Fruit fly (Drosophila melanogaster) whole organism, embryonic: Measurements from ENCODE around the gene ND-39.

Experiments used
- Atf6 ChIP-seq: fragments of 200-800 bp; sonication (Bioruptor generic); IDR thresholded peaks from 2 replicates; pipeline ENCODE4 v1.3.6; 2022; ENCODE audit warnings: missing biosample characterization, missing genetic modification characterization
- CG10274 ChIP-seq: fragments of 200-800 bp; sonication (Bioruptor generic); optimal IDR thresholded peaks from 3 replicates; lab custom pipeline; 2017; ENCODE audit warnings: missing biosample characterization, mild to moderate bottlenecking, missing genetic modification characterization
- CG10462 ChIP-seq: fragments of 200-800 bp; sonication (Bioruptor generic); optimal IDR thresholded peaks from 2 replicates; lab custom pipeline; 2016; ENCODE audit warnings: missing biosample characterization, missing genetic modification characterization
- CG10543 ChIP-seq: fragments of 200-800 bp; sonication (Bioruptor generic); optimal IDR thresholded peaks from 3 replicates; lab custom pipeline; 2017; ENCODE audit warnings: missing biosample characterization, mild to moderate bottlenecking, missing genetic modification characterization, moderate library complexity
- CG10654 ChIP-seq: fragments of 200-800 bp; sonication (Bioruptor generic); optimal IDR thresholded peaks from 2 replicates; lab custom pipeline; 2016; ENCODE audit warnings: missing biosample characterization, missing genetic modification characterization
- CG10959 ChIP-seq: fragments of 200-800 bp; sonication (Bioruptor generic); IDR thresholded peaks from 2 replicates; pipeline ENCODE4 v1.3.6; 2022; ENCODE audit warnings: missing biosample characterization, missing genetic modification characterization
- CG11695 ChIP-seq: fragments of 200-800 bp; sonication (Bioruptor generic); IDR thresholded peaks from 3 replicates; pipeline ENCODE4 v1.3.6; 2022; ENCODE audit warnings: missing biosample characterization, missing genetic modification characterization
- CG12769 ChIP-seq: fragments of 200-800 bp; sonication (Bioruptor generic); optimal IDR thresholded peaks from 2 replicates; lab custom pipeline; 2019; ENCODE audit warnings: missing biosample characterization, mild to moderate bottlenecking, missing genetic modification characterization, moderate library complexity
- CG13296 ChIP-seq: fragments of 200-800 bp; sonication (Bioruptor generic); optimal IDR thresholded peaks from 3 replicates; lab custom pipeline; 2018; ENCODE audit warnings: missing biosample characterization, mild to moderate bottlenecking, missing genetic modification characterization
- CG13424 ChIP-seq: fragments of 200-800 bp; sonication (Bioruptor generic); optimal IDR thresholded peaks from 2 replicates; lab custom pipeline; 2019; ENCODE audit warnings: missing biosample characterization, mild to moderate bottlenecking, missing genetic modification characterization, moderate library complexity
- CG16863 ChIP-seq: fragments of 200-800 bp; sonication (Bioruptor generic); optimal IDR thresholded peaks from 3 replicates; lab custom pipeline; 2016; ENCODE audit warnings: missing biosample characterization, missing genetic modification characterization
- CG17361 ChIP-seq: fragments of 200-800 bp; sonication (Bioruptor generic); IDR thresholded peaks from 3 replicates; pipeline ENCODE4 v1.3.6; 2022; ENCODE audit warnings: missing biosample characterization, missing genetic modification characterization
- CG17802 ChIP-seq: fragments of 200-800 bp; sonication (Bioruptor generic); optimal IDR thresholded peaks from 2 replicates; lab custom pipeline; 2018; ENCODE audit warnings: missing biosample characterization, mild to moderate bottlenecking, missing genetic modification characterization, moderate library complexity
- CG2199 ChIP-seq: fragments of 200-800 bp; sonication (Bioruptor generic); IDR thresholded peaks from 3 replicates; pipeline ENCODE4 v1.3.6; 2022; ENCODE audit warnings: missing biosample characterization, missing genetic modification characterization
- CG30020 ChIP-seq: fragments of 200-800 bp; optimal IDR thresholded peaks from 2 replicates; lab custom pipeline; 2019; ENCODE audit warnings: missing biosample characterization, mild to moderate bottlenecking, missing genetic modification characterization, moderate library complexity
- CG31441 ChIP-seq: fragments of 200-800 bp; sonication (Bioruptor generic); IDR thresholded peaks from 2 replicates; pipeline ENCODE4 v1.3.6; 2022; ENCODE audit warnings: missing biosample characterization, missing genetic modification characterization
- CG32772 ChIP-seq: fragments of 200-800 bp; sonication (Bioruptor generic); IDR thresholded peaks from 2 replicates; pipeline ENCODE4 v1.3.6; 2022; ENCODE audit warnings: missing biosample characterization, missing genetic modification characterization
- CG33557 ChIP-seq: fragments of 200-800 bp; sonication (Bioruptor generic); optimal IDR thresholded peaks from 2 replicates; lab custom pipeline; 2019; ENCODE audit warnings: missing biosample characterization, mild to moderate bottlenecking, missing genetic modification characterization, moderate library complexity
- CG3726 ChIP-seq: fragments of 200-800 bp; sonication (Bioruptor generic); IDR thresholded peaks from 3 replicates; pipeline ENCODE4, ENCODE4 v1.3.6; 2022; ENCODE audit warnings: missing biosample characterization, missing genetic modification characterization
- CG3838 ChIP-seq: fragments of 200-800 bp; sonication (Bioruptor generic); optimal IDR thresholded peaks from 3 replicates; lab custom pipeline; 2016; ENCODE audit warnings: missing biosample characterization, missing genetic modification characterization
- CG4424 ChIP-seq: fragments of 200-800 bp; sonication (Bioruptor generic); optimal IDR thresholded peaks from 3 replicates; lab custom pipeline; 2016; ENCODE audit warnings: missing biosample characterization, missing genetic modification characterization
- CG4617 ChIP-seq: fragments of 200-800 bp; sonication (Bioruptor generic); optimal IDR thresholded peaks from 3 replicates; lab custom pipeline; 2016; ENCODE audit warnings: missing biosample characterization, missing genetic modification characterization, borderline replicate concordance
- CG7357 ChIP-seq: fragments of 200-800 bp; sonication (Bioruptor generic); IDR thresholded peaks from 3 replicates; pipeline ENCODE4 v1.3.6; 2022; ENCODE audit warnings: missing biosample characterization, missing genetic modification characterization
- CG8089 ChIP-seq: fragments of 200-800 bp; sonication (Bioruptor generic); optimal IDR thresholded peaks from 3 replicates; lab custom pipeline; 2016; ENCODE audit warnings: missing biosample characterization, missing genetic modification characterization
- CG8478 ChIP-seq: fragments of >200 bp; optimal IDR thresholded peaks from 2 replicates; lab custom pipeline; 2018
- CG8944 ChIP-seq: fragments of 200-800 bp; sonication (Bioruptor generic); optimal IDR thresholded peaks from 3 replicates; lab custom pipeline; 2016; ENCODE audit warnings: missing biosample characterization, missing genetic modification characterization
- Dad ChIP-seq: fragments of 200-800 bp; sonication (Bioruptor generic); optimal IDR thresholded peaks from 3 replicates; lab custom pipeline; 2016; ENCODE audit warnings: missing biosample characterization, missing genetic modification characterization
- E2f1 ChIP-seq: fragments of 200-800 bp; sonication (Bioruptor generic); IDR thresholded peaks from 2 replicates; pipeline ENCODE4 v1.3.6; 2022; ENCODE audit warnings: missing biosample characterization, missing genetic modification characterization
- E2f2 ChIP-seq: fragments of 200-800 bp; sonication (Bioruptor generic); IDR thresholded peaks from 2 replicates; pipeline ENCODE4 v1.3.6; 2022; ENCODE audit warnings: missing biosample characterization, missing genetic modification characterization
- Ets65A ChIP-seq: fragments of 200-800 bp; sonication (Bioruptor generic); peaks from one replicate; lab custom pipeline; 2016; ENCODE audit warnings: missing biosample characterization, missing genetic modification characterization
- Fer2 ChIP-seq: fragments of 200-800 bp; sonication (Bioruptor generic); optimal IDR thresholded peaks from 2 replicates; lab custom pipeline; 2018; ENCODE audit warnings: missing biosample characterization, mild to moderate bottlenecking, missing genetic modification characterization, moderate library complexity
- GATAe ChIP-seq: fragments of 200-800 bp; sonication (Bioruptor generic); conservative IDR thresholded peaks from 2 replicates; pipeline ENCODE4 v1.3.6; 2022; ENCODE audit warnings: missing biosample characterization, missing genetic modification characterization
- HmgZ ChIP-seq: fragments of 200-800 bp; sonication (Bioruptor generic); optimal IDR thresholded peaks from 2 replicates; lab custom pipeline; 2018; ENCODE audit warnings: missing biosample characterization, mild to moderate bottlenecking, missing genetic modification characterization
- Hr78 ChIP-seq, 2 experiments: fragments of 200-800 bp in 1 of 2; fragments of >200 bp in 1 of 2; sonication (Bioruptor generic) in 1 of 2; optimal IDR thresholded peaks; 2 replicates each; lab custom pipeline; 2017 to 2019; ENCODE audit warnings: missing biosample characterization in 2 of 2, missing genetic modification characterization in 2 of 2, mild to moderate bottlenecking in 1 of 2, moderate library complexity in 1 of 2
- Kr ChIP-seq: fragments of 200-800 bp; sonication (Bioruptor generic); optimal IDR thresholded peaks from 2 replicates; lab custom pipeline; 2017; ENCODE audit warnings: missing biosample characterization, mild to moderate bottlenecking, missing genetic modification characterization
- Nf-YC ChIP-seq: fragments of 200-800 bp; optimal IDR thresholded peaks from 3 replicates; lab custom pipeline; 2019; ENCODE audit warnings: missing biosample characterization, mild to moderate bottlenecking, missing genetic modification characterization, moderate library complexity
- Optix ChIP-seq: fragments of 200-800 bp; sonication (Bioruptor generic); IDR thresholded peaks from 3 replicates; pipeline ENCODE4 v1.3.6; 2022; ENCODE audit warnings: missing biosample characterization, missing genetic modification characterization
- Stat92E ChIP-seq, 3 experiments: fragments of >200 bp in 2 of 3; fragments of 200-800 bp in 1 of 3; sonication (Bioruptor generic) in 1 of 3; optimal IDR thresholded peaks; 2 replicates each; lab custom pipeline; 2017 to 2019; ENCODE audit warnings: missing biosample characterization in 3 of 3, missing genetic modification characterization in 3 of 3, mild to moderate bottlenecking in 1 of 3, moderate library complexity in 1 of 3
- Taf1 ChIP-seq: fragments of 200-800 bp; sonication (Bioruptor generic); IDR thresholded peaks from 2 replicates; pipeline ENCODE4 v1.3.6; 2022; ENCODE audit warnings: missing biosample characterization, missing genetic modification characterization
- ara ChIP-seq: fragments of 200-800 bp; sonication (Bioruptor generic); IDR thresholded peaks from 2 replicates; pipeline ENCODE4 v1.3.6; 2022; ENCODE audit warnings: missing biosample characterization, missing genetic modification characterization
- ewg ChIP-seq: fragments of 200-800 bp; sonication (Bioruptor generic); optimal IDR thresholded peaks from 3 replicates; lab custom pipeline; 2017; ENCODE audit warnings: mild to moderate bottlenecking, missing biosample characterization, missing genetic modification reagents, missing genetic modification characterization
- fd3F ChIP-seq: fragments of 200-800 bp; sonication (Bioruptor generic); optimal IDR thresholded peaks from 2 replicates; lab custom pipeline; 2018; ENCODE audit warnings: missing biosample characterization, mild to moderate bottlenecking, missing genetic modification characterization, moderate library complexity
- nerfin-2 ChIP-seq: fragments of 200-800 bp; sonication (Bioruptor generic); IDR thresholded peaks from 2 replicates; pipeline ENCODE4 v1.3.6; 2022; ENCODE audit warnings: missing biosample characterization, missing genetic modification characterization; ENCODE audit not compliant: partially characterized antibody
- phol ChIP-seq: fragments of 200-800 bp; sonication (Bioruptor generic); optimal IDR thresholded peaks from 3 replicates; lab custom pipeline; 2018; ENCODE audit warnings: missing biosample characterization, mild to moderate bottlenecking, missing genetic modification characterization, moderate library complexity
- pnt ChIP-seq: fragments of 200-800 bp; sonication (Bioruptor generic); optimal IDR thresholded peaks from 3 replicates; lab custom pipeline; 2016; ENCODE audit warnings: missing biosample characterization, missing genetic modification characterization
- psq ChIP-seq: fragments of 200-800 bp; sonication (Bioruptor generic); optimal IDR thresholded peaks from 2 replicates; lab custom pipeline; 2017; ENCODE audit warnings: missing biosample characterization, missing genetic modification characterization
- sr ChIP-seq: fragments of 200-800 bp; sonication (Bioruptor generic); IDR thresholded peaks from 3 replicates; pipeline ENCODE4 v1.3.6; 2022; ENCODE audit warnings: missing biosample characterization, missing genetic modification characterization
- tio ChIP-seq: fragments of 200-800 bp; sonication (Bioruptor generic); optimal IDR thresholded peaks from 2 replicates; lab custom pipeline; 2017; ENCODE audit warnings: missing biosample characterization, missing genetic modification characterization, inconsistent platforms
- tna ChIP-seq: fragments of 200-800 bp; sonication (Bioruptor generic); IDR thresholded peaks from 2 replicates; pipeline ENCODE4 v1.3.6; 2022; ENCODE audit warnings: missing biosample characterization, missing genetic modification characterization; ENCODE audit not compliant: partially characterized antibody
- zfh2 ChIP-seq: fragments of 200-800 bp; sonication (Bioruptor generic); optimal IDR thresholded peaks from 2 replicates; lab custom pipeline; 2016; ENCODE audit warnings: missing biosample characterization, missing genetic modification characterization

The ND-39 gene

DNA sequence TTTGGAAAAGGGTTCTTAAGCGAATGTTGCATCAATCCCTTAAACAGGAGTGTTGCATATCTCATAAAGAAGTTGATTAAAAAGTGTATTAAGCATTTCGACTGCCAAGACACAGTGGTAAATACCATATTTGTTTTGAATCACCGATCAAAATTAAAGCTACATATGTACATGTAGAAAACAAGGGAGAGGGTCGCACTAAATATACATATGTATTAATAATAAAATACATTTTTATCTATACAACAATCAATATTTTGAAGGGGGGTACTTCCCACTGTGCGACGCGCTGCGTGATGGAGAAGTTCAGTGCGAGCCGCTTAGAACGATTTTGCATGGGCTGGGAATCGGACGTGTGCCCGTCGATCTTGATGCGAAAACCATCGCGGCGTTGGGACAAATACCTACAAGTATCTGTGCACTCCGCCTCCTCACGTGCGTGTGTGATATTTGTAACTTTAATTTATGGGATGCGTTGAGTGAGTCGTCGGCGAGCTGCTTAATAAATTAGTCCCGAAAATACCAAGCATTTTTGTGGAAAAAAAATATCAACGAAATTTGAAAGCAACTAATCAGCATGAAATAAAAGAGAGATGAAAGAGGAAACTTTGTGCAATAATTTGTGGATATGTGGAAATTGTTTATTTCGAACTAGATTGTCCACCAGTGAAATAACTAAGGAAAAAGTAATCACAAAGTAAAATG is 46.9 kb upstream of the ND-39 start (continued):
- TF ChIP-seq tio (peak; percentile 79), E2f2 (peak; percentile 69), Hr78 (GFP tag; optimal IDR thresholded peaks at IDR 0.05; lab: Kevin White, UChicago) (peak in 1 of 2 experiments; percentile 33), CG11695 (GFP tag; lab: Robert Waterston, UW) (peak; percentile 94), CG4617 (GFP tag; lab: Kevin White, UChicago) (peak; percentile 22), CG8089 (GFP tag; lab: Kevin White, UChicago) (no peak), CG16863 (GFP tag; lab: Kevin White, UChicago) (no peak), CG30020 (tag; lab: Kevin White, UChicago) (peak; percentile 3), CG12769 (peak; percentile 85), CG8478 (lab: Kevin White, UChicago) (no peak), CG17802 (tag; lab: Kevin White, UChicago) (peak; percentile 43), Kr (GFP tag; lab: Kevin White, UChicago) (no peak), Taf1 (GFP tag; lab: Robert Waterston, UW) (peak; percentile 82), GATAe (peak; percentile 63; the same call in 1 of the 2 replicates), ewg (GFP tag; lab: Kevin White, UChicago) (peak; percentile 70), E2f1 (peak; percentile 90), CG17361 (GFP tag; lab: Robert Waterston, UW) (peak; percentile 92), HmgZ (tag; lab: Kevin White, UChicago) (peak; percentile 74), tna (GFP tag; lab: Robert Waterston, UW) (0 out of 2 replicates have a peak, but pooled peaks have one; percentile 27), Dad (GFP tag; lab: Kevin White, UChicago) (peak; percentile 42), ara (GFP tag; lab: Robert Waterston, UW) (peak; percentile 90), Stat92E (GFP tag; optimal IDR thresholded peaks at IDR 0.05; lab: Kevin White, UChicago) (no peak), CG7357 (GFP tag; lab: Robert Waterston, UW) (peak; percentile 80; the same call in 2 of the 3 replicates), CG3726 (peak; percentile 74; the same call in 1 of the 3 replicates), CG10274 (peak; percentile 52), CG3838 (no peak), CG10959 (GFP tag; lab: Robert Waterston, UW) (peak; percentile 84), CG13424 (peak; percentile 82), zfh2 (GFP tag; lab: Kevin White, UChicago) (peak; percentile 34), CG2199 (peak; percentile 95), CG32772 (GFP tag; lab: Robert Waterston, UW) (peak; percentile 87), CG13296 (GFP tag; lab: Kevin White, UChicago) (peak; percentile 74), Ets65A (peak; percentile 83), CG10543 (GFP tag; lab: Kevin White, UChicago) (peak; percentile 9), CG10654 (GFP tag; lab: Kevin White, UChicago) (peak; percentile 75), Fer2 (peak; percentile 60), CG31441 (GFP tag; lab: Robert Waterston, UW) (peak; percentile 89), CG10462 (GFP tag; lab: Kevin White, UChicago) (peak; percentile 54), nerfin-2 (GFP tag; lab: Robert Waterston, UW) (no peak), phol (tag; lab: Kevin White, UChicago) (peak; percentile 83), psq (GFP tag; lab: Kevin White, UChicago) (peak; percentile 28), Optix (GFP tag; lab: Robert Waterston, UW) (peak; percentile 88), pnt (GFP tag; lab: Kevin White, UChicago) (no peak), Atf6 (GFP tag; lab: Robert Waterston, UW) (peak; percentile 92), CG33557 (GFP tag; lab: Kevin White, UChicago) (peak; percentile 20), sr (peak; percentile 52; the same call in 1 of the 3 replicates), CG4424 (GFP tag; lab: Kevin White, UChicago) (peak; percentile 88), fd3F (GFP tag; lab: Kevin White, UChicago) (peak; percentile 79), Nf-YC (peak; percentile 47), CG8944 (GFP tag; lab: Kevin White, UChicago) (no peak)
